Fruit fly (Drosophila melanogaster) Kc167 (cell line): ENCODE data around the gene CG4613.

ENCODE experiments used
- Myc ChIP-seq: fragments of >200 bp; optimal IDR thresholded peaks from 2 replicates; lab custom pipeline; 2017; ENCODE audit warnings: missing external identifiers
- h ChIP-seq: fragments of >200 bp; optimal IDR thresholded peaks from 3 replicates; lab custom pipeline; 2018; ENCODE audit warnings: missing external identifiers
- psq ChIP-seq: fragments of >200 bp; optimal IDR thresholded peaks from 2 replicates; lab custom pipeline; 2017; ENCODE audit warnings: missing external identifiers

DNA sequence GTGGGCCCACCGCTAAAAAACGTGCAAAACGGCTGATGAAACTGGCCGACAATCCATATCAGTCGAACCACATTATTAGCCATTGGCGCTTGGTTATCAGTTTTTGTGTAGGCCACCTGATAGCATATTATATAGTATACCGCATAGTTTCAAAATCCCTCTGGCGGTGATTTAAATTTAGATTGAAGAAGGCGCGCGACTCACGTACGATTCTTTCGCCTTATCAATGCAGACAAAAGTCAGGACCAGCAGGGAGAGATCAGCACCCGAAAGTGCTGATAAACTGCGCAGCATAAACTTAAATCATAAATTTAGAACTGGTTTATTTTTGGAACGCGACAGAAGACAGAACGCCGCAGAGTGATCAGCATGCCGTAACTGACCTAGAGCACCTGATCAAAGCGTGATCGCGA is 32.4 kb upstream of the CG4613 start:
- no peak for TF ChIP-seq h
- TF ChIP-seq psq (lab: Kevin White, UChicago): no peak
- no peak for TF ChIP-seq Myc (lab: Kevin White, UChicago)
